Worm (Caenorhabditis elegans): ENCODE data around the gene cyp-37A1.

Gene cyp-37A1

ce11 chrII:13981097-13981496, 35.7 kb downstream of the cyp-37A1 start, which contains the start of gene Y39G8B.9:
Y39G8B.9 (plus strand) TSS chrII:13981365.
- TF ChIP-seq madf-2 (tag; optimal IDR thresholded peaks at IDR 0.05): no peak
- TF ChIP-seq C08G9.2 (tag; optimal IDR thresholded peaks at IDR 0.05): no peak
- no peak for TF ChIP-seq ceh-24 (tag; optimal IDR thresholded peaks at IDR 0.05)
- TF ChIP-seq sdc-2 (tag; optimal IDR thresholded peaks at IDR 0.05): no peak
- no peak for TF ChIP-seq ztf-16 (tag; optimal IDR thresholded peaks at IDR 0.05)
- no peak for TF ChIP-seq fax-1 (tag; optimal IDR thresholded peaks at IDR 0.05)
- TF ChIP-seq unc-3 (GFP tag; conservative IDR thresholded peaks at IDR 0.05): no peak
- no peak for TF ChIP-seq unc-3 (tag; optimal IDR thresholded peaks at IDR 0.05)
- TF ChIP-seq ceh-45 (GFP tag; IDR thresholded peaks at IDR 0.05): no peak
- TF ChIP-seq lim-6 (tag; optimal IDR thresholded peaks at IDR 0.05): no peak
- TF ChIP-seq sox-2 (GFP tag; IDR thresholded peaks at IDR 0.05): no peak
- TF ChIP-seq dve-1 (tag; optimal IDR thresholded peaks at IDR 0.05): no peak
- TF ChIP-seq ahr-1 (tag; optimal IDR thresholded peaks at IDR 0.05): no peak

ce11 chrII:13979833-13980513, 36.8 kb downstream of the cyp-37A1 start, which contains the start of gene sre-48:
sre-48 (minus strand) TSS chrII:13979883.
- TF ChIP-seq eyg-1 (tag; optimal IDR thresholded peaks at IDR 0.05) (no peak), unc-42 (tag; optimal IDR thresholded peaks at IDR 0.05) (no peak), pha-2 (tag; optimal IDR thresholded peaks at IDR 0.05) (no peak), sox-2 (GFP tag; IDR thresholded peaks at IDR 0.05) (no peak), ceh-30 (tag; optimal IDR thresholded peaks at IDR 0.05) (no peak), ref-2 (tag; optimal IDR thresholded peaks at IDR 0.05) (no peak), ceh-2 (tag; optimal IDR thresholded peaks at IDR 0.05) (no peak), tbx-7 (tag; optimal IDR thresholded peaks at IDR 0.05) (no peak), ztf-16 (tag; optimal IDR thresholded peaks at IDR 0.05) (no peak), ceh-48 (tag; optimal IDR thresholded peaks at IDR 0.05) (no peak), ama-1 (optimal IDR thresholded peaks at IDR 0.05) (no peak), odd-2 (tag; optimal IDR thresholded peaks at IDR 0.05) (no peak), syd-9 (tag; optimal IDR thresholded peaks at IDR 0.05) (no peak), K02D7.2 (tag; optimal IDR thresholded peaks at IDR 0.05) (no peak), ceh-19 (GFP tag; optimal IDR thresholded peaks at IDR 0.05) (no peak), nfya-1 (tag; optimal IDR thresholded peaks at IDR 0.05) (no peak), lim-6 (tag; optimal IDR thresholded peaks at IDR 0.05) (no peak), che-1 (tag; optimal IDR thresholded peaks at IDR 0.05) (no peak), ttx-3 (tag; optimal IDR thresholded peaks at IDR 0.05) (no peak)

DNA sequence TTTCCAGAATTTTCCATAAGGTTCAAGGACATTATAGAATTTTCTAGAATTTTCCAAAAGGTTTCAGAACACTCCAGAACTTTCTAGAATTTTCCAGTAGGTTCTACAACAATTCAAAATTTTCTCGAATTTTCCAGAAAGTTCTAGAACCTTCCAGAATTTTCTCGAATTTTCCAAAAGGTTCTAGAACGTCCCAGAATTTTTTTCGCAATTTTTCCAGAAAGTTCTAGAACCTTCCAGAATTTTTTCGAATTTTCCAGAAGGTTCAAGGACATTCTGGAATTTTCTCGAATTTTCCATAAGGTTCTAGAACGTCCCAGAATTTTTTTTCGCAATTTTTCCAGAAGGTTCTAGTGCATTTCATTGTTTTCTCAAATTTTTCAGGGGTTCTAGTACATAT, 39.1 kb downstream of the cyp-37A1 start:
- TF ChIP-seq ets-4 (tag; optimal IDR thresholded peaks at IDR 0.05): no peak
- no peak for TF ChIP-seq pha-4 (tag; optimal IDR thresholded peaks at IDR 0.05)
- no peak for TF ChIP-seq ttx-3 (tag; optimal IDR thresholded peaks at IDR 0.05)
- TF ChIP-seq unc-86 (tag; optimal IDR thresholded peaks at IDR 0.05): no peak
- TF ChIP-seq pax-1 (tag; optimal IDR thresholded peaks at IDR 0.05): no peak
- TF ChIP-seq ahr-1 (tag; optimal IDR thresholded peaks at IDR 0.05): no peak
- TF ChIP-seq ceh-22 (tag; optimal IDR thresholded peaks at IDR 0.05): no peak

DNA sequence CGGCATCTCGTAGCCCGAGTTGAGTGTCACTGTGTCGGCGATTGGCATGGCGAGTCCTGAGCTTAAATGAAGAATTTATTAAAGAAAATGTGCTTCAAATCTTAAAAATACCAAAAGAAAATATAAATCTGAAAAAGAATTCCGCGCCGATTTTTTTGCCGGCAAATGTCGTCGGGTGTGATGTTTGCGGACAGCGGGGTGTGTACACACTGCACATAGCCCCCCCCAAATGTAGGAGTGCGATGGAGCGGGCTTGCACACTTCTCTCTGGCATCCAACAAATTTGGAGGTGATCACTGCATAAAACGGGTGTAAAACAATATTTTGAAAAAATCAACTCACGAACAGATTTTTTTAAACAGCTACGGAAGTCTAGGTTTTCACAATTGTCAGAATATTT, 40.6 kb downstream of the cyp-37A1 start, which contains the start of gene Y39G8B.2:
Y39G8B.2 (minus strand) TSS at position 61 of the 400 bp plus-strand sequence.
- TF ChIP-seq hlh-30 (tag; optimal IDR thresholded peaks at IDR 0.05; ENCODE audit: insufficient read depth) (peak; percentile 32), fkh-10 (GFP tag; optimal IDR thresholded peaks at IDR 0.05) (no peak), ref-2 (tag; optimal IDR thresholded peaks at IDR 0.05) (peak; percentile 82), ceh-24 (tag; optimal IDR thresholded peaks at IDR 0.05) (no peak), ceh-31 (tag; optimal IDR thresholded peaks at IDR 0.05) (peak; percentile 72), lin-11 (tag; optimal IDR thresholded peaks at IDR 0.05) (peak; percentile 9), tbx-7 (tag; optimal IDR thresholded peaks at IDR 0.05) (no peak), tbx-2 (tag; optimal IDR thresholded peaks at IDR 0.05) (peak; percentile 69), hlh-6 (tag; optimal IDR thresholded peaks at IDR 0.05) (no peak), dve-1 (tag; optimal IDR thresholded peaks at IDR 0.05) (peak; percentile 59), ceh-14 (tag; optimal IDR thresholded peaks at IDR 0.05) (peak; percentile 55), madf-2 (tag; optimal IDR thresholded peaks at IDR 0.05) (peak; percentile 41), Y22D7AL.16 (tag; optimal IDR thresholded peaks at IDR 0.05) (no peak), sox-2 (GFP tag; IDR thresholded peaks at IDR 0.05) (no peak), ceh-30 (tag; optimal IDR thresholded peaks at IDR 0.05) (peak; percentile 1), eyg-1 (tag; optimal IDR thresholded peaks at IDR 0.05) (peak; percentile 2), nfya-1 (tag; optimal IDR thresholded peaks at IDR 0.05) (peak; percentile 81), ceh-9 (tag; optimal IDR thresholded peaks at IDR 0.05) (no peak), unc-3 (GFP tag; conservative IDR thresholded peaks at IDR 0.05) (no peak), unc-3 (tag; optimal IDR thresholded peaks at IDR 0.05) (no peak), K09A11.1 (tag; optimal IDR thresholded peaks at IDR 0.05; ENCODE audit: insufficient read depth) (peak; percentile 33), hlh-13 (GFP tag; optimal IDR thresholded peaks at IDR 0.05) (no peak), rnt-1 (tag; optimal IDR thresholded peaks at IDR 0.05) (peak; percentile 36), ceh-22 (tag; optimal IDR thresholded peaks at IDR 0.05) (no peak)

All from whole organism, late embryonic.